Worm (Caenorhabditis elegans): ENCODE measurements around the gene rrf-3.
A peak's percentile ranks its signal among the peaks of the same experiment; 100 is the strongest.

Gene rrf-3

ce11 chrII:8185016-8185493 lies 22.8 kb downstream of the rrf-3 start, which contains the start of the genes mig-5 and cct-1 (continued):
- TF ChIP-seq ztf-11 (tag; optimal IDR thresholded peaks at IDR 0.05): no peak
- peak; percentile 99 for TF ChIP-seq mep-1 (tag; optimal IDR thresholded peaks at IDR 0.05)
- peak; percentile 49 for TF ChIP-seq nhr-237 (tag; optimal IDR thresholded peaks at IDR 0.05)
- peak; percentile 90 for TF ChIP-seq hlh-30 (tag; optimal IDR thresholded peaks at IDR 0.05; ENCODE audit: insufficient read depth)
- peak; percentile 93 for TF ChIP-seq ctbp-1 (GFP tag; IDR thresholded peaks at IDR 0.05)
- peak; percentile 41 for TF ChIP-seq lir-3 (tag; optimal IDR thresholded peaks at IDR 0.05)
- TF ChIP-seq lsy-2 (tag; optimal IDR thresholded peaks at IDR 0.05): peak; percentile 99 to 100
- no peak for TF ChIP-seq unc-39 (tag; optimal IDR thresholded peaks at IDR 0.05)
- TF ChIP-seq mxl-3 (GFP tag; optimal IDR thresholded peaks at IDR 0.05): peak; percentile 56
- peak; percentile 92 for TF ChIP-seq ceh-20 (GFP tag; IDR thresholded peaks at IDR 0.05)
- TF ChIP-seq Y75B8A.6 (GFP tag; IDR thresholded peaks at IDR 0.05): no peak
- TF ChIP-seq F37D6.2 (tag; optimal IDR thresholded peaks at IDR 0.05): peak; percentile 88
- TF ChIP-seq T26A8.4 (GFP tag; IDR thresholded peaks at IDR 0.05): peak; percentile 97
- peak; percentile 98 for TF ChIP-seq mes-2 (tag; optimal IDR thresholded peaks at IDR 0.05; ENCODE audit: poor library complexity, severe bottlenecking)
- peak; percentile 73 for TF ChIP-seq lin-29 (GFP tag; IDR thresholded peaks at IDR 0.05)
- no peak for TF ChIP-seq tag-97 (GFP tag; IDR thresholded peaks at IDR 0.05)
- peak; percentile 85 for TF ChIP-seq F10B5.3 (tag; optimal IDR thresholded peaks at IDR 0.05)
- TF ChIP-seq T20F7.1 (GFP tag; optimal IDR thresholded peaks at IDR 0.05): peak; percentile 93
- no peak for TF ChIP-seq zip-11 (GFP tag; IDR thresholded peaks at IDR 0.05)
- TF ChIP-seq dmd-6 (GFP tag; IDR thresholded peaks at IDR 0.05): peak; percentile 89
- TF ChIP-seq attf-4 (tag; optimal IDR thresholded peaks at IDR 0.05): no peak
- TF ChIP-seq madf-9 (GFP tag; conservative IDR thresholded peaks at IDR 0.05): no peak
- TF ChIP-seq nhr-11 (tag; optimal IDR thresholded peaks at IDR 0.05): peak; percentile 95
- peak; percentile 87 for TF ChIP-seq nhr-48 (tag; optimal IDR thresholded peaks at IDR 0.05)
- TF ChIP-seq ceh-28 (tag; optimal IDR thresholded peaks at IDR 0.05): peak; percentile 25
- no peak for TF ChIP-seq aly-2 (tag; optimal IDR thresholded peaks at IDR 0.05)
- no peak for TF ChIP-seq R02D3.7 (tag; optimal IDR thresholded peaks at IDR 0.05)
- peak; percentile 66 for TF ChIP-seq egl-43 (GFP tag; IDR thresholded peaks at IDR 0.05)
- peak; percentile 91 for TF ChIP-seq tra-1 (GFP tag; IDR thresholded peaks at IDR 0.05)
- TF ChIP-seq jun-1 (tag; optimal IDR thresholded peaks at IDR 0.05): peak; percentile 86

DNA sequence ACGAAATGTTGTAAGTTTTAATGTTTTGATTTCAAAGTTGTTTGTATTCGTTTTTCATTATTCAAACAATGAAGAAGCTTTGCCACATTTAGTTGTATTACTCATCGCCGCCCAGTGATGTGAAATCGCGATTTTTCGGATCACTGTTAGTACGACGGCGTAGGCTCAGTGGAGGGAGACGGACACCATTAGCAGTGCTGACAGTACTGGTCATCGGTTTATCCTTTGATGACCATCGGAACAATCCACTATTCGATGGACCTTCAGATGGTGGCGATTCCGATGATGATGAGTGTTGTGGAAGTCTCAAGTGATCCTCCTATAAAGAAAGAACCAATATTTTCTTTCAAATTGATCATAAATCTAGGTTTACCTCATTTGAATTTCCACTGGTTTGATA lies 25.3 kb downstream of the rrf-3 start:
- TF ChIP-seq lin-1 (GFP tag; IDR thresholded peaks at IDR 0.05): 0 out of 2 replicates have a peak, but pooled peaks have one; percentile 9
- TF ChIP-seq R02D3.7 (tag; optimal IDR thresholded peaks at IDR 0.05): no peak
- no peak for TF ChIP-seq aha-1 (tag)
- no peak for TF ChIP-seq nhr-28 (tag; optimal IDR thresholded peaks at IDR 0.05)
- TF ChIP-seq nhr-111 (GFP tag; optimal IDR thresholded peaks at IDR 0.05): peak; percentile 29
- no peak for TF ChIP-seq Y5F2A.4 (GFP tag; optimal IDR thresholded peaks at IDR 0.05)
- TF ChIP-seq F49E8.2 (tag; optimal IDR thresholded peaks at IDR 0.05; ENCODE audit: borderline replicate concordance): peak; percentile 6
- no peak for TF ChIP-seq madf-9 (GFP tag; conservative IDR thresholded peaks at IDR 0.05)
- TF ChIP-seq saeg-2 (GFP tag; IDR thresholded peaks at IDR 0.05): no peak
- TF ChIP-seq nhr-237 (tag; optimal IDR thresholded peaks at IDR 0.05): no peak
- no peak for TF ChIP-seq tra-1 (GFP tag; IDR thresholded peaks at IDR 0.05)
- no peak for TF ChIP-seq dmd-9 (GFP tag; IDR thresholded peaks at IDR 0.05)
- TF ChIP-seq lin-38 (GFP tag; IDR thresholded peaks at IDR 0.05): peak; percentile 54; the same call in 1 of the 2 replicates
- TF ChIP-seq snpc-4 (tag; optimal IDR thresholded peaks at IDR 0.05): no peak
- peak; percentile 26; the same call in 1 of the 2 replicates for TF ChIP-seq ctbp-1 (GFP tag; IDR thresholded peaks at IDR 0.05)

Measured in whole organism, L4 larva.